Fruit fly (Drosophila melanogaster) whole organism, wandering third instar larva: ENCODE data around the gene ERp44.

ENCODE experiments used
- Abd-B ChIP-seq: fragments of >200 bp; optimal IDR thresholded peaks from 2 replicates; lab custom pipeline; 2017; ENCODE audit warnings: missing biosample characterization, missing genetic modification characterization
- CG32264 ChIP-seq: fragments of 200-800 bp; sonication (Bioruptor generic); optimal IDR thresholded peaks from 2 replicates; lab custom pipeline; 2016; ENCODE audit warnings: missing biosample characterization, missing genetic modification characterization
- Hr78 ChIP-seq: fragments of >200 bp; optimal IDR thresholded peaks from 2 replicates; lab custom pipeline; 2017; ENCODE audit warnings: missing biosample characterization, missing genetic modification characterization
- Mio ChIP-seq: sonication (Bioruptor generic); optimal IDR thresholded peaks from 2 replicates; lab custom pipeline; 2016; ENCODE audit warnings: missing biosample characterization, missing genetic modification characterization
- N ChIP-seq: fragments of >200 bp; optimal IDR thresholded peaks from 2 replicates; lab custom pipeline; 2018; ENCODE audit warnings: missing biosample characterization, missing external identifiers, missing genetic modification characterization
- br ChIP-seq: fragments of 200-800 bp; sonication (Bioruptor generic); optimal IDR thresholded peaks from 2 replicates; lab custom pipeline; 2016; ENCODE audit warnings: missing biosample characterization, missing genetic modification characterization
- dsf ChIP-seq: sonication (Bioruptor generic); optimal IDR thresholded peaks from 2 replicates; lab custom pipeline; 2016; ENCODE audit warnings: missing biosample characterization, missing genetic modification characterization, borderline replicate concordance
- ey ChIP-seq: fragments of 200-800 bp; sonication (Bioruptor generic); optimal IDR thresholded peaks from 2 replicates; lab custom pipeline; 2016; ENCODE audit warnings: missing biosample characterization, missing genetic modification characterization
- foxo ChIP-seq, 2 experiments: fragments of 200-800 bp; sonication (Bioruptor generic); optimal IDR thresholded peaks; 2 replicates in 1 of 2; 3 replicates in 1 of 2; lab custom pipeline; 2016 to 2017; ENCODE audit warnings: missing biosample characterization in 2 of 2, missing genetic modification characterization in 2 of 2
- fru ChIP-seq: fragments of 200-800 bp; sonication (Bioruptor generic); optimal IDR thresholded peaks from 3 replicates; lab custom pipeline; 2016; ENCODE audit warnings: missing biosample characterization, mild to moderate bottlenecking, missing genetic modification characterization
- jim ChIP-seq: fragments of 175-275, 200-325 bp; sonication (Bioruptor generic); optimal IDR thresholded peaks from 2 replicates; lab custom pipeline; 2016; ENCODE audit warnings: missing biosample characterization, mild to moderate bottlenecking, missing genetic modification characterization
- psq ChIP-seq: fragments of 200-800 bp; sonication (Bioruptor generic); optimal IDR thresholded peaks from 3 replicates; lab custom pipeline; 2017; ENCODE audit warnings: missing biosample characterization, mild to moderate bottlenecking, missing genetic modification characterization, moderate library complexity
- usp ChIP-seq: fragments of >200 bp; optimal IDR thresholded peaks from 2 replicates; lab custom pipeline; 2017; ENCODE audit warnings: missing biosample characterization, missing genetic modification characterization

dm6 chrX:16330659-16331058, 33.1 kb upstream of the ERp44 start, which contains the start of gene CG9919:
- TF ChIP-seq N (no peak), ey (GFP tag; lab: Kevin White, UChicago) (no peak), foxo (GFP tag; optimal IDR thresholded peaks at IDR 0.05; lab: Kevin White, UChicago) (no peak), usp (GFP tag; lab: Kevin White, UChicago) (no peak), dsf (GFP tag; lab: Kevin White, UChicago) (no peak), Mio (GFP tag; lab: Kevin White, UChicago) (no peak), br (GFP tag; lab: Kevin White, UChicago) (no peak), fru (no peak), Abd-B (GFP tag; lab: Kevin White, UChicago) (no peak), CG32264 (GFP tag; lab: Kevin White, UChicago) (no peak), psq (GFP tag; lab: Kevin White, UChicago) (no peak), jim (GFP tag; lab: Kevin White, UChicago) (no peak), Hr78 (GFP tag; lab: Kevin White, UChicago) (no peak)
